Fruit fly (Drosophila melanogaster): Measurements from ENCODE around the gene CG14304.

Gene CG14304

DNA sequence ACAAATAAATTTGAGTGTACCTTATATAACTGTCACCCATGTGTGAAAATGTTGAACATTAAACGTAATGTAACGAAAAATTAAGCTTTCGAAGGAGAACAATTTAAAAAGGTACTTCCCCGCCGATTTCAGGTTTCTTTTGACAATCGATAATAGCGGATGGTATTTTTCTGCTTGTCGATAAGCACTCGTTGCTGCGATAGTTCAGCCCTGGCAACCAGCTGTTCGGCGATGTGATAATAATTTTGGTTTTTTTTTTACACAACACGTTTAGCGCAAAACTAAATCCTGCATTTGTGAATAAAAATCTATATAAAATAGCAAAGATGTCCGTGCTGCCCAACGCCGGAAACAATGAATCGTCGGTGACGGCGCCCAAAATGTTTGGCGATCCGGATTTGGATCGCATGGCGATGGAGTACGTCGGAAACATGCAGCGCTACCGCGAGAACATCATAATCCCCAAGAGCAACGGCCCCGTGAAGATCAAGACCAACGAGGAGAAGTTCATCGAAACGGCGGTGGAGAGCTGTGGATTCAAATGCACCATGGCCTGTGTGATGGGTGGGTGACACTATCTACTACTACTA is 46.6 kb upstream of the CG14304 start, which contains the start of gene CG31229 (continued):
- TF ChIP-seq CG4360 (GFP tag; IDR thresholded peaks at IDR 0.05) (no peak), Hr3 (GFP tag; optimal IDR thresholded peaks at IDR 0.05) (no peak), da (GFP tag; optimal IDR thresholded peaks at IDR 0.05) (no peak), CG17359 (tag; optimal IDR thresholded peaks at IDR 0.05) (no peak), sisA (GFP tag; IDR thresholded peaks at IDR 0.05) (no peak), TFAM (GFP tag; optimal IDR thresholded peaks at IDR 0.05) (no peak), CG10431 (GFP tag; optimal IDR thresholded peaks at IDR 0.05) (no peak), Opbp (GFP tag; IDR thresholded peaks at IDR 0.05; ENCODE audit: partially characterized antibody) (no peak; the same call in 2 of the 3 replicates), HLH54F (GFP tag; optimal IDR thresholded peaks at IDR 0.05) (no peak), bsh (GFP tag; optimal IDR thresholded peaks at IDR 0.05) (peak in 1 of 2 experiments; percentile 15), Hr39 (optimal IDR thresholded peaks at IDR 0.05) (no peak), ken (GFP tag; IDR thresholded peaks at IDR 0.05) (no peak), tgo (GFP tag; IDR thresholded peaks at IDR 0.05) (no peak), CG14050 (GFP tag; IDR thresholded peaks at IDR 0.05) (no peak), Pdp1 (GFP tag; optimal IDR thresholded peaks at IDR 0.05) (peak in 1 of 2 experiments; percentile 97), shn (GFP tag; optimal IDR thresholded peaks at IDR 0.05) (no peak), Blimp-1 (GFP tag; optimal IDR thresholded peaks at IDR 0.05) (no peak), maf-S (GFP tag; optimal IDR thresholded peaks at IDR 0.05) (no peak), gce (GFP tag; IDR thresholded peaks at IDR 0.05) (no peak), E2f1 (GFP tag; IDR thresholded peaks at IDR 0.05) (no peak), CG2889 (GFP tag; IDR thresholded peaks at IDR 0.05) (no peak), Dp (GFP tag; optimal IDR thresholded peaks at IDR 0.05) (peak; percentile 85), CG11723 (GFP tag; optimal IDR thresholded peaks at IDR 0.05) (no peak), Atf-2 (GFP tag; optimal IDR thresholded peaks at IDR 0.05) (no peak), GATAe (GFP tag; conservative IDR thresholded peaks at IDR 0.05) (no peak), sim (GFP tag; IDR thresholded peaks at IDR 0.05) (no peak), CG3163 (GFP tag; optimal IDR thresholded peaks at IDR 0.05) (no peak), slp2 (GFP tag; optimal IDR thresholded peaks at IDR 0.05) (no peak), pum (GFP tag; optimal IDR thresholded peaks at IDR 0.05) (no peak), CG6791 (GFP tag; IDR thresholded peaks at IDR 0.05; ENCODE audit: partially characterized antibody) (peak; percentile 56; the same call in 1 of the 3 replicates), MTF-1 (GFP tag; optimal IDR thresholded peaks at IDR 0.05; ENCODE audit: borderline replicate concordance) (no peak), nerfin-1 (tag; optimal IDR thresholded peaks at IDR 0.05) (no peak), CG31441 (GFP tag; IDR thresholded peaks at IDR 0.05) (no peak), pita (GFP tag; optimal IDR thresholded peaks at IDR 0.05) (no peak), CG1529 (GFP tag; optimal IDR thresholded peaks at IDR 0.05) (no peak), gem (tag; optimal IDR thresholded peaks at IDR 0.05) (no peak), gcm2 (GFP tag; optimal IDR thresholded peaks at IDR 0.05) (no peak), caup (GFP tag; optimal IDR thresholded peaks at IDR 0.05; ENCODE audit: severe bottlenecking) (no peak), CG12769 (tag; optimal IDR thresholded peaks at IDR 0.05) (no peak), Sin3A (optimal IDR thresholded peaks at IDR 0.05) (peak; percentile 34), chm (GFP tag; IDR thresholded peaks at IDR 0.05) (no peak), CG1602 (GFP tag; optimal IDR thresholded peaks at IDR 0.05) (no peak), CG2712 (tag; optimal IDR thresholded peaks at IDR 0.05) (no peak), CG31365 (tag; optimal IDR thresholded peaks at IDR 0.05) (no peak), CG8089 (GFP tag; optimal IDR thresholded peaks at IDR 0.05) (no peak), ab (GFP tag; optimal IDR thresholded peaks at IDR 0.05) (no peak), NC2α (GFP tag; optimal IDR thresholded peaks at IDR 0.05) (no peak), CG11560 (tag; IDR thresholded peaks at IDR 0.05) (no peak), CG15514 (GFP tag; optimal IDR thresholded peaks at IDR 0.05) (peak; percentile 86), az2 (GFP tag; optimal IDR thresholded peaks at IDR 0.05) (no peak), Poxn (GFP tag; IDR thresholded peaks at IDR 0.05) (no peak), CG7372 (GFP tag; IDR thresholded peaks at IDR 0.05) (no peak)
